Worm (Caenorhabditis elegans) whole organism, early embryonic: ENCODE measurements around the gene zipt-2.1.

Source experiments
- B0310.2 ChIP-seq: sonication (generic microtip); optimal IDR thresholded peaks from 2 replicates; lab custom pipeline; 2016; ENCODE audit warnings: mild to moderate bottlenecking, missing genetic modification characterization, missing compliant biosample characterization
- F13C5.2 ChIP-seq: sonication (generic microtip); optimal IDR thresholded peaks from 2 replicates; lab custom pipeline; 2017; ENCODE audit warnings: mild to moderate bottlenecking, missing genetic modification characterization, inconsistent platforms, missing compliant biosample characterization
- aly-1 ChIP-seq: sonication (generic microtip); optimal IDR thresholded peaks from 2 replicates; lab custom pipeline; 2016; ENCODE audit warnings: missing genetic modification characterization, missing compliant biosample characterization
- ama-1 ChIP-seq: fragments of 150-350 bp; optimal IDR thresholded peaks from 2 replicates; lab custom pipeline; 2014
- ceh-13 ChIP-seq: fragments of 200-800 bp; sonication (Bioruptor generic); optimal IDR thresholded peaks from 2 replicates; lab custom pipeline; 2018; ENCODE audit warnings: mild to moderate bottlenecking, missing genetic modification characterization, missing compliant biosample characterization
- ceh-36 ChIP-seq: sonication (generic microtip); optimal IDR thresholded peaks from 2 replicates; lab custom pipeline; 2016; ENCODE audit warnings: missing genetic modification characterization, inconsistent platforms, missing compliant biosample characterization
- ets-7 ChIP-seq: sonication (generic microtip); optimal IDR thresholded peaks from 2 replicates; lab custom pipeline; 2016; ENCODE audit warnings: missing genotype, missing genetic modification characterization, missing compliant biosample characterization
- flt-1 ChIP-seq: fragments of 200-800 bp; sonication (Bioruptor generic); IDR thresholded peaks from 2 replicates; pipeline ENCODE4 v1.3.6; 2022; ENCODE audit warnings: missing genetic modification characterization, missing compliant biosample characterization
- hmbx-1 ChIP-seq: sonication (generic microtip); optimal IDR thresholded peaks from 2 replicates; lab custom pipeline; 2016; ENCODE audit warnings: mild to moderate bottlenecking, missing genetic modification characterization, missing compliant biosample characterization
- hmg-4 ChIP-seq: fragments of 200-800 bp; sonication (Bioruptor generic); optimal IDR thresholded peaks from 2 replicates; lab custom pipeline; 2018; ENCODE audit warnings: mild to moderate bottlenecking, missing genetic modification characterization, missing compliant biosample characterization
- hnd-1 ChIP-seq: sonication (generic microtip); optimal IDR thresholded peaks from 2 replicates; lab custom pipeline; 2016; ENCODE audit warnings: missing genetic modification characterization, missing compliant biosample characterization
- pes-1 ChIP-seq: fragments of 200-800 bp; sonication (Bioruptor generic); IDR thresholded peaks from 2 replicates; pipeline ENCODE4 v1.3.6; 2022; ENCODE audit warnings: missing genetic modification reagents, missing genetic modification characterization, missing compliant biosample characterization
- scrt-1 ChIP-seq: fragments of 200-800 bp; sonication (Bioruptor generic); IDR thresholded peaks from 2 replicates; pipeline ENCODE4 v1.3.6; 2022; ENCODE audit warnings: missing genetic modification characterization, missing compliant biosample characterization
- sea-1 ChIP-seq: fragments of 200-800 bp; sonication (Bioruptor generic); conservative IDR thresholded peaks from 2 replicates; pipeline ENCODE4 v1.3.6; 2022; ENCODE audit warnings: missing genetic modification characterization, missing compliant biosample characterization
- tbx-11 ChIP-seq: fragments of 200-800 bp; sonication (Bioruptor generic); IDR thresholded peaks from 2 replicates; pipeline ENCODE4 v1.3.6; 2022; ENCODE audit warnings: missing genetic modification characterization, missing compliant biosample characterization
- tbx-37 ChIP-seq: fragments of 200-800 bp; sonication (Bioruptor generic); conservative IDR thresholded peaks from 2 replicates; pipeline ENCODE4 v1.3.6; 2022; ENCODE audit warnings: missing genetic modification reagents, missing genetic modification characterization, missing compliant biosample characterization
- tra-4 ChIP-seq: sonication (generic microtip); optimal IDR thresholded peaks from 2 replicates; lab custom pipeline; 2017; ENCODE audit warnings: missing genetic modification characterization, missing compliant biosample characterization

The zipt-2.1 gene

ce11 chrIV:10777076-10777475, 22.4 kb upstream of the zipt-2.1 start:
- no peak for TF ChIP-seq hmg-4 (GFP tag; lab: Kevin White, UChicago)
- no peak for TF ChIP-seq hnd-1 (tag; lab: Kevin White, UChicago)
- TF ChIP-seq tra-4 = no peak
- TF ChIP-seq scrt-1 = no peak
- TF ChIP-seq hmbx-1 (tag; lab: Kevin White, UChicago) = no peak
- TF ChIP-seq B0310.2 (tag; lab: Kevin White, UChicago) = no peak

ce11 chrIV:10777600-10777999, 21.9 kb upstream of the zipt-2.1 start:
- TF ChIP-seq hnd-1 (tag; lab: Kevin White, UChicago) (no peak), F13C5.2 (tag; lab: Kevin White, UChicago) (no peak), ceh-13 (GFP tag; lab: Kevin White, UChicago) (no peak), ets-7 (tag; lab: Kevin White, UChicago) (no peak)

- TF ChIP-seq ceh-36 (tag; lab: Kevin White, UChicago) (no peak), hnd-1 (tag; lab: Kevin White, UChicago) (no peak), tra-4 (no peak), ceh-13 (GFP tag; lab: Kevin White, UChicago) (no peak), F13C5.2 (tag; lab: Kevin White, UChicago) (no peak), aly-1 (tag; lab: Kevin White, UChicago) (no peak), hmg-4 (GFP tag; lab: Kevin White, UChicago) (no peak), tbx-11 (GFP tag; lab: Robert Waterston, UW) (no peak), hmbx-1 (tag; lab: Kevin White, UChicago) (no peak), sea-1 (no peak), pes-1 (GFP tag; lab: Robert Waterston, UW) (no peak), ets-7 (tag; lab: Kevin White, UChicago) (no peak), flt-1 (GFP tag; lab: Robert Waterston, UW) (no peak), B0310.2 (tag; lab: Kevin White, UChicago) (no peak), ama-1 (no peak), scrt-1 (no peak)
Observed at ce11 chrIV:10778582-10778981, 20.9 kb upstream of the zipt-2.1 start.

ce11 chrIV:10779328-10779727, 20.1 kb upstream of the zipt-2.1 start:
- TF ChIP-seq pes-1 (GFP tag; lab: Robert Waterston, UW) = no peak
- TF ChIP-seq aly-1 (tag; lab: Kevin White, UChicago) = no peak
- TF ChIP-seq B0310.2 (tag; lab: Kevin White, UChicago) = no peak
- TF ChIP-seq tra-4 = no peak
- TF ChIP-seq tbx-11 (GFP tag; lab: Robert Waterston, UW) = no peak
- TF ChIP-seq scrt-1 = no peak
- TF ChIP-seq flt-1 (GFP tag; lab: Robert Waterston, UW) = no peak
- no peak for TF ChIP-seq hmg-4 (GFP tag; lab: Kevin White, UChicago)
- no peak for TF ChIP-seq ceh-13 (GFP tag; lab: Kevin White, UChicago)
- TF ChIP-seq ama-1 = no peak

ce11 chrIV:10780583-10780982, 18.9 kb upstream of the zipt-2.1 start, which contains the start of gene swt-3:
Gene swt-3 (minus strand): TSS chrIV:10780683.
- TF ChIP-seq tbx-11 (GFP tag; lab: Robert Waterston, UW) (no peak), ama-1 (no peak), tbx-37 (GFP tag; lab: Robert Waterston, UW) (no peak), ceh-13 (GFP tag; lab: Kevin White, UChicago) (no peak), sea-1 (no peak), ets-7 (tag; lab: Kevin White, UChicago) (no peak), aly-1 (tag; lab: Kevin White, UChicago) (no peak), tra-4 (no peak), B0310.2 (tag; lab: Kevin White, UChicago) (no peak), scrt-1 (no peak)

- TF ChIP-seq hmg-4 (GFP tag; lab: Kevin White, UChicago) (no peak), flt-1 (GFP tag; lab: Robert Waterston, UW) (no peak), F13C5.2 (tag; lab: Kevin White, UChicago) (no peak), ceh-36 (tag; lab: Kevin White, UChicago) (no peak), hnd-1 (tag; lab: Kevin White, UChicago) (no peak), tbx-37 (GFP tag; lab: Robert Waterston, UW) (no peak)
Observed at ce11 chrIV:10781346-10781745, 18.1 kb upstream of the zipt-2.1 start.

ce11 chrIV:10782014-10782413, 17.4 kb upstream of the zipt-2.1 start:
- no peak for TF ChIP-seq scrt-1
- TF ChIP-seq ets-7 (tag; lab: Kevin White, UChicago) = no peak
- TF ChIP-seq tra-4 = no peak
- TF ChIP-seq ceh-13 (GFP tag; lab: Kevin White, UChicago) = no peak
- TF ChIP-seq B0310.2 (tag; lab: Kevin White, UChicago) = no peak
- TF ChIP-seq ama-1 = no peak

ce11 chrIV:10784085-10784484, 15.4 kb upstream of the zipt-2.1 start:
- no peak for TF ChIP-seq aly-1 (tag; lab: Kevin White, UChicago)
- no peak for TF ChIP-seq B0310.2 (tag; lab: Kevin White, UChicago)
- TF ChIP-seq hmg-4 (GFP tag; lab: Kevin White, UChicago) = no peak
- TF ChIP-seq hmbx-1 (tag; lab: Kevin White, UChicago) = no peak
- no peak for TF ChIP-seq scrt-1
- no peak for TF ChIP-seq sea-1
- no peak for TF ChIP-seq pes-1 (GFP tag; lab: Robert Waterston, UW)
- TF ChIP-seq ceh-13 (GFP tag; lab: Kevin White, UChicago) = no peak
- TF ChIP-seq ama-1 = no peak
- TF ChIP-seq tbx-11 (GFP tag; lab: Robert Waterston, UW) = no peak
- TF ChIP-seq tbx-37 (GFP tag; lab: Robert Waterston, UW) = no peak
- TF ChIP-seq flt-1 (GFP tag; lab: Robert Waterston, UW) = no peak
- TF ChIP-seq tra-4 = no peak
- no peak for TF ChIP-seq hnd-1 (tag; lab: Kevin White, UChicago)
- TF ChIP-seq ets-7 (tag; lab: Kevin White, UChicago) = no peak
- no peak for TF ChIP-seq ceh-36 (tag; lab: Kevin White, UChicago)
- TF ChIP-seq F13C5.2 (tag; lab: Kevin White, UChicago) = no peak
